Worm (Caenorhabditis elegans) whole organism, late embryonic: ENCODE data around the gene str-88.

ENCODE experiments used
- ceh-34 ChIP-seq: sonication (generic microtip); optimal IDR thresholded peaks from 2 replicates; lab custom pipeline; 2016; ENCODE audit warnings: mild to moderate bottlenecking, missing genetic modification characterization, missing compliant biosample characterization
- ceh-45 ChIP-seq: fragments of 200-800 bp; sonication (Bioruptor generic); IDR thresholded peaks from 2 replicates; pipeline ENCODE4 v1.3.6; 2022; ENCODE audit warnings: missing genetic modification reagents, missing genetic modification characterization, missing compliant biosample characterization
- che-1 ChIP-seq: sonication (generic microtip); optimal IDR thresholded peaks from 2 replicates; lab custom pipeline; 2016; ENCODE audit warnings: mild to moderate bottlenecking, missing genetic modification characterization, missing compliant biosample characterization
- dmd-4 ChIP-seq: sonication (generic microtip); optimal IDR thresholded peaks from 2 replicates; lab custom pipeline; 2016; ENCODE audit warnings: borderline replicate concordance, missing genetic modification characterization, missing compliant biosample characterization
- fkh-10 ChIP-seq: fragments of 150-350 bp; optimal IDR thresholded peaks from 2 replicates; lab custom pipeline; 2014; ENCODE audit warnings: missing biosample characterization, missing genetic modification reagents, missing genetic modification characterization
- pqm-1 ChIP-seq: sonication (generic microtip); optimal IDR thresholded peaks from 2 replicates; lab custom pipeline; 2016; ENCODE audit warnings: missing genetic modification characterization, missing compliant biosample characterization
- ref-2 ChIP-seq: sonication (generic microtip); optimal IDR thresholded peaks from 2 replicates; lab custom pipeline; 2016; ENCODE audit warnings: missing genetic modification characterization, missing compliant biosample characterization

- TF ChIP-seq che-1 (no peak), pqm-1 (tag; lab: Kevin White, UChicago) (no peak), ceh-34 (tag; lab: Kevin White, UChicago) (no peak), dmd-4 (tag; lab: Kevin White, UChicago) (no peak), ref-2 (tag; lab: Kevin White, UChicago) (no peak), ceh-45 (no peak), fkh-10 (GFP tag; lab: Kevin White, UChicago) (no peak)
Measured at ce11 chrV:15332851-15333250, 50.8 kb downstream of the str-88 start, which contains the start of gene srw-113.
